Fruit fly (Drosophila melanogaster) whole organism, embryonic: ENCODE measurements around the gene Kr-h1.
A peak's percentile ranks its signal among the peaks of the same experiment; 100 is the strongest.

Experiments used
- Awh ChIP-seq: fragments of 200-800 bp; sonication (Bioruptor generic); IDR thresholded peaks from 2 replicates; pipeline ENCODE4, ENCODE4 v1.3.6; 2022; ENCODE audit warnings: missing biosample characterization, missing genetic modification characterization
- Bgb ChIP-seq: fragments of 200-800 bp; sonication (Bioruptor generic); IDR thresholded peaks from 2 replicates; pipeline ENCODE4 v1.3.6; 2022; ENCODE audit warnings: missing biosample characterization, missing genetic modification characterization; ENCODE audit not compliant: partially characterized antibody
- Blimp-1 ChIP-seq: fragments of 200-800 bp; sonication (Bioruptor generic); optimal IDR thresholded peaks from 3 replicates; lab custom pipeline; 2018; ENCODE audit warnings: missing biosample characterization, missing genetic modification characterization, mild to moderate bottlenecking, moderate library complexity, missing genetic modification reagents
- C15 ChIP-seq: fragments of 200-800 bp; sonication (Bioruptor generic); IDR thresholded peaks from 3 replicates; pipeline ENCODE4 v1.3.6; 2022; ENCODE audit warnings: missing biosample characterization, missing genetic modification characterization
- CG10959 ChIP-seq: fragments of 200-800 bp; sonication (Bioruptor generic); IDR thresholded peaks from 2 replicates; pipeline ENCODE4 v1.3.6; 2022; ENCODE audit warnings: missing biosample characterization, missing genetic modification characterization
- CG10979 ChIP-seq: fragments of 200-800 bp; sonication (Bioruptor generic); optimal IDR thresholded peaks from 2 replicates; lab custom pipeline; 2018; ENCODE audit warnings: missing biosample characterization, mild to moderate bottlenecking, missing genetic modification characterization, moderate library complexity
- CG11695 ChIP-seq: fragments of 200-800 bp; sonication (Bioruptor generic); IDR thresholded peaks from 3 replicates; pipeline ENCODE4 v1.3.6; 2022; ENCODE audit warnings: missing biosample characterization, missing genetic modification characterization
- CG12155 ChIP-seq: fragments of 200-800 bp; sonication (Bioruptor generic); optimal IDR thresholded peaks from 3 replicates; lab custom pipeline; 2016; ENCODE audit warnings: missing biosample characterization, missing genetic modification characterization
- CG12236 ChIP-seq: fragments of 200-800 bp; sonication (Bioruptor generic); optimal IDR thresholded peaks from 2 replicates; lab custom pipeline; 2016; ENCODE audit warnings: missing biosample characterization, missing genetic modification characterization
- CG12391 ChIP-seq: fragments of 200-800 bp; sonication (Bioruptor generic); optimal IDR thresholded peaks from 3 replicates; lab custom pipeline; 2018; ENCODE audit warnings: missing biosample characterization, mild to moderate bottlenecking, missing genetic modification characterization, moderate library complexity
- CG12942 ChIP-seq: fragments of 200-800 bp; sonication (Bioruptor generic); optimal IDR thresholded peaks from 3 replicates; lab custom pipeline; 2016; ENCODE audit warnings: missing biosample characterization, missing genetic modification characterization
- CG13296 ChIP-seq: fragments of 200-800 bp; sonication (Bioruptor generic); optimal IDR thresholded peaks from 3 replicates; lab custom pipeline; 2018; ENCODE audit warnings: missing biosample characterization, mild to moderate bottlenecking, missing genetic modification characterization
- CG13424 ChIP-seq: fragments of 200-800 bp; sonication (Bioruptor generic); optimal IDR thresholded peaks from 2 replicates; lab custom pipeline; 2019; ENCODE audit warnings: missing biosample characterization, mild to moderate bottlenecking, missing genetic modification characterization, moderate library complexity
- CG17912 ChIP-seq: fragments of 200-800 bp; sonication (Bioruptor generic); optimal IDR thresholded peaks from 2 replicates; lab custom pipeline; 2018; ENCODE audit warnings: missing biosample characterization, mild to moderate bottlenecking, missing genetic modification characterization
- CG18619 ChIP-seq: fragments of 200-800 bp; sonication (Bioruptor generic); optimal IDR thresholded peaks from 3 replicates; lab custom pipeline; 2017; ENCODE audit warnings: missing biosample characterization, mild to moderate bottlenecking, missing genetic modification characterization
- CG2116 ChIP-seq: fragments of 200-800 bp; sonication (Bioruptor generic); optimal IDR thresholded peaks from 3 replicates; lab custom pipeline; 2018; ENCODE audit warnings: missing biosample characterization, mild to moderate bottlenecking, missing genetic modification characterization
- CG2199 ChIP-seq: fragments of 200-800 bp; sonication (Bioruptor generic); IDR thresholded peaks from 3 replicates; pipeline ENCODE4 v1.3.6; 2022; ENCODE audit warnings: missing biosample characterization, missing genetic modification characterization
- CG30403 ChIP-seq: fragments of 200-800 bp; sonication (Bioruptor generic); optimal IDR thresholded peaks from 3 replicates; lab custom pipeline; 2016; ENCODE audit warnings: missing biosample characterization, missing genetic modification characterization
- CG3281 ChIP-seq: fragments of 200-800 bp; sonication (Bioruptor generic); optimal IDR thresholded peaks from 3 replicates; lab custom pipeline; 2017; ENCODE audit warnings: missing biosample characterization, mild to moderate bottlenecking, missing genetic modification characterization
- CG4282 ChIP-seq: fragments of 200-800 bp; sonication (Bioruptor generic); optimal IDR thresholded peaks from 2 replicates; lab custom pipeline; 2016; ENCODE audit warnings: missing biosample characterization, missing genetic modification characterization
- CG6175 ChIP-seq: fragments of 200-800 bp; sonication (Bioruptor generic); IDR thresholded peaks from 3 replicates; pipeline ENCODE4 v1.3.6; 2022; ENCODE audit warnings: missing biosample characterization, missing genetic modification characterization
- CG8089 ChIP-seq: fragments of 200-800 bp; sonication (Bioruptor generic); optimal IDR thresholded peaks from 3 replicates; lab custom pipeline; 2016; ENCODE audit warnings: missing biosample characterization, missing genetic modification characterization
- CG8359 ChIP-seq: fragments of 200-800 bp; sonication (Bioruptor generic); optimal IDR thresholded peaks from 2 replicates; lab custom pipeline; 2017; ENCODE audit warnings: missing biosample characterization, mild to moderate bottlenecking, missing genetic modification characterization, borderline replicate concordance
- CG8478 ChIP-seq: fragments of >200 bp; optimal IDR thresholded peaks from 2 replicates; lab custom pipeline; 2018
- CHES-1-like ChIP-seq: fragments of 200-800 bp; sonication (Bioruptor generic); optimal IDR thresholded peaks from 2 replicates; lab custom pipeline; 2016; ENCODE audit warnings: missing biosample characterization, missing genetic modification characterization
- Chrac-16 ChIP-seq: fragments of 200-800 bp; sonication (Bioruptor generic); optimal IDR thresholded peaks from 3 replicates; lab custom pipeline; 2016; ENCODE audit warnings: missing biosample characterization, missing genetic modification characterization
- D19B ChIP-seq: fragments of 200-800 bp; sonication (Bioruptor generic); optimal IDR thresholded peaks from 2 replicates; lab custom pipeline; 2017; ENCODE audit warnings: missing biosample characterization, mild to moderate bottlenecking, missing genetic modification characterization
- Doc2 ChIP-seq: fragments of 200-800 bp; sonication (Bioruptor generic); IDR thresholded peaks from 2 replicates; pipeline ENCODE4 v1.3.6; 2022; ENCODE audit warnings: missing biosample characterization, missing genetic modification characterization
- E2f2 ChIP-seq: fragments of 200-800 bp; sonication (Bioruptor generic); IDR thresholded peaks from 2 replicates; pipeline ENCODE4 v1.3.6; 2022; ENCODE audit warnings: missing biosample characterization, missing genetic modification characterization
- Fer2 ChIP-seq: fragments of 200-800 bp; sonication (Bioruptor generic); optimal IDR thresholded peaks from 2 replicates; lab custom pipeline; 2018; ENCODE audit warnings: missing biosample characterization, mild to moderate bottlenecking, missing genetic modification characterization, moderate library complexity
- Hmx ChIP-seq: fragments of 200-800 bp; sonication (Bioruptor generic); optimal IDR thresholded peaks from 2 replicates; lab custom pipeline; 2016; ENCODE audit warnings: missing biosample characterization, missing genetic modification characterization
- Neu2 ChIP-seq: fragments of 200-800 bp; sonication (Bioruptor generic); optimal IDR thresholded peaks from 3 replicates; lab custom pipeline; 2016; ENCODE audit warnings: missing biosample characterization, missing genetic modification characterization, borderline replicate concordance
- al ChIP-seq: fragments of 200-800 bp; sonication (Bioruptor generic); IDR thresholded peaks from 2 replicates; pipeline ENCODE4 v1.3.6; 2022; ENCODE audit warnings: missing biosample characterization, missing genetic modification characterization
- ato ChIP-seq: fragments of 200-800 bp; sonication (Bioruptor generic); IDR thresholded peaks from 2 replicates; pipeline ENCODE4 v1.3.6; 2022; ENCODE audit warnings: missing biosample characterization, missing genetic modification characterization; ENCODE audit not compliant: partially characterized antibody
- bbx ChIP-seq: fragments of 200-800 bp; sonication (Bioruptor generic); IDR thresholded peaks from 2 replicates; pipeline ENCODE4 v1.3.6; 2022; ENCODE audit warnings: missing biosample characterization, missing genetic modification characterization; ENCODE audit not compliant: partially characterized antibody
- bowl ChIP-seq: fragments of 200-800 bp; sonication (Bioruptor generic); IDR thresholded peaks from 2 replicates; pipeline ENCODE4 v1.3.6; 2022; ENCODE audit warnings: missing biosample characterization, missing genetic modification characterization
- caup ChIP-seq: fragments of 200-800 bp; sonication (Bioruptor generic); optimal IDR thresholded peaks from 3 replicates; lab custom pipeline; 2017; ENCODE audit warnings: missing biosample characterization, mild to moderate bottlenecking, missing genetic modification characterization, moderate library complexity; ENCODE audit not compliant: severe bottlenecking
- chif ChIP-seq, 2 experiments: fragments of 200-800 bp; sonication (Bioruptor generic); optimal IDR thresholded peaks; 3 replicates each; lab custom pipeline; 2016; ENCODE audit warnings: missing biosample characterization in 2 of 2, missing genetic modification characterization in 2 of 2
- da ChIP-seq: fragments of 200-800 bp; sonication (Bioruptor generic); optimal IDR thresholded peaks from 2 replicates; lab custom pipeline; 2016; ENCODE audit warnings: missing biosample characterization, missing genetic modification characterization
- dmrt11E ChIP-seq: fragments of 200-800 bp; sonication (Bioruptor generic); optimal IDR thresholded peaks from 3 replicates; lab custom pipeline; 2018; ENCODE audit warnings: missing biosample characterization, mild to moderate bottlenecking, missing genetic modification characterization, moderate library complexity
- dmrt99B ChIP-seq: fragments of 200-800 bp; sonication (Bioruptor generic); optimal IDR thresholded peaks from 2 replicates; lab custom pipeline; 2018; ENCODE audit warnings: missing biosample characterization, mild to moderate bottlenecking, missing genetic modification characterization, moderate library complexity
- dpn ChIP-seq, 2 experiments: fragments of 200-800 bp; sonication (Bioruptor generic); optimal IDR thresholded peaks; 3 replicates each; lab custom pipeline; 2016; ENCODE audit warnings: missing biosample characterization in 2 of 2, missing genetic modification characterization in 2 of 2
- ems ChIP-seq: fragments of 200-800 bp; sonication (Bioruptor generic); optimal IDR thresholded peaks from 3 replicates; lab custom pipeline; 2016; ENCODE audit warnings: missing biosample characterization, missing genetic modification characterization
- gsb ChIP-seq: fragments of 200-800 bp; sonication (Bioruptor generic); IDR thresholded peaks from 2 replicates; pipeline ENCODE4 v1.3.6; 2022; ENCODE audit warnings: missing biosample characterization, missing genetic modification characterization
- mam ChIP-seq: fragments of 200-800 bp; sonication (Bioruptor generic); optimal IDR thresholded peaks from 3 replicates; lab custom pipeline; 2016; ENCODE audit warnings: missing biosample characterization, missing genetic modification characterization
- nerfin-1 ChIP-seq: fragments of 200-800 bp; sonication (Bioruptor generic); optimal IDR thresholded peaks from 3 replicates; lab custom pipeline; 2019; ENCODE audit warnings: missing biosample characterization, mild to moderate bottlenecking, missing genetic modification characterization, moderate library complexity
- onecut ChIP-seq: fragments of 200-800 bp; sonication (Bioruptor generic); IDR thresholded peaks from 2 replicates; pipeline ENCODE4 v1.3.6; 2022; ENCODE audit warnings: missing biosample characterization, missing genetic modification characterization
- sisA ChIP-seq: fragments of 200-800 bp; sonication (Bioruptor generic); IDR thresholded peaks from 2 replicates; pipeline ENCODE4 v1.3.6; 2022; ENCODE audit warnings: missing biosample characterization, missing genetic modification characterization
- trh ChIP-seq: fragments of 200-800 bp; sonication (Bioruptor generic); optimal IDR thresholded peaks from 2 replicates; lab custom pipeline; 2016; ENCODE audit warnings: missing biosample characterization, missing genetic modification characterization
- twi ChIP-seq: fragments of 200-800 bp; optimal IDR thresholded peaks from 2 replicates; lab custom pipeline; 2019; ENCODE audit warnings: missing biosample characterization, mild to moderate bottlenecking, missing genetic modification characterization, moderate library complexity
- zen2 ChIP-seq: fragments of 200-800 bp; sonication (Bioruptor generic); IDR thresholded peaks from 3 replicates; pipeline ENCODE4 v1.3.6; 2022; ENCODE audit warnings: missing biosample characterization, missing genetic modification characterization; ENCODE audit not compliant: partially characterized antibody

Gene Kr-h1

DNA sequence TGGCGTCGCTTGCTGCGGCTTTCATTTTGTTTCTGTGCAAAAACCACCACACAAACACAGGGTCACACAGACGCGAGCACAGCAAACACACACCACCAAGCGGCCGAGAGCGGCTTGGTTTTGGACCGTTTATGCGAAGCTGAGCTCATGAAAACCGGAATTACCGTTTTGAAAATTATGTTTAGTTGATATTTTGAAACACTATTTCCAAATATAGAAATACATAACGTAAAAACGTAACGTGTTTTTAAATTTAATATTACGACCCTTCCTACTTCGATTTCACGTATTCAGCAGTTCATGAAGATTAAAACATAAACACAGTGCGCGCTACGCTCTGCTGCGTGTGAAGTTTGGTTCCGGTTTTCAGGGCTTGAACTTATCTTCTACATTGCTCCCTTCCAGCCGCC is 31.2 kb upstream of the Kr-h1 start (continued):
- TF ChIP-seq dmrt11E (tag; lab: Kevin White, UChicago): peak; percentile 96
- peak; percentile 95 for TF ChIP-seq onecut (GFP tag; lab: Robert Waterston, UW)
- peak; percentile 92 to 93 for TF ChIP-seq chif (GFP tag; optimal IDR thresholded peaks at IDR 0.05; lab: Kevin White, UChicago)
- TF ChIP-seq CG17912 (GFP tag; lab: Kevin White, UChicago): peak; percentile 90
- peak; percentile 97 for TF ChIP-seq caup (GFP tag; lab: Kevin White, UChicago)
- TF ChIP-seq Hmx (GFP tag; lab: Kevin White, UChicago): peak; percentile 79
- TF ChIP-seq CG10959: peak; percentile 93
- peak; percentile 98 for TF ChIP-seq CG12391 (tag; lab: Kevin White, UChicago)
- peak; percentile 88 for TF ChIP-seq Chrac-16
- TF ChIP-seq D19B: peak; percentile 84
- peak; percentile 58 for TF ChIP-seq Neu2 (GFP tag; lab: Kevin White, UChicago)
- peak; percentile 89 for TF ChIP-seq CHES-1-like (GFP tag; lab: Kevin White, UChicago)
- peak; percentile 88 for TF ChIP-seq CG8359 (GFP tag; lab: Kevin White, UChicago)
- TF ChIP-seq CG6175 (GFP tag; lab: Robert Waterston, UW): no peak
- TF ChIP-seq CG12155: peak; percentile 89
- TF ChIP-seq twi (tag; lab: Kevin White, UChicago): peak; percentile 89
- peak; percentile 99 for TF ChIP-seq CG13296 (GFP tag; lab: Kevin White, UChicago)
- TF ChIP-seq CG8478 (lab: Kevin White, UChicago): peak; percentile 12
- peak; percentile 89; the same call in 2 of the 3 replicates for TF ChIP-seq CG2199
- no peak for TF ChIP-seq ato (GFP tag; lab: Robert Waterston, UW)
- peak; percentile 93 for TF ChIP-seq mam (GFP tag; lab: Kevin White, UChicago)
- peak; percentile 95 for TF ChIP-seq CG18619 (GFP tag; lab: Kevin White, UChicago)
- TF ChIP-seq Doc2 (GFP tag; lab: Robert Waterston, UW): no peak
- TF ChIP-seq CG10979 (tag; lab: Kevin White, UChicago): peak; percentile 98
- peak; percentile 94 for TF ChIP-seq dpn (GFP tag; optimal IDR thresholded peaks at IDR 0.05; lab: Kevin White, UChicago)
- peak; percentile 87 for TF ChIP-seq CG12942 (GFP tag; lab: Kevin White, UChicago)
- TF ChIP-seq CG2116: peak; percentile 55
- TF ChIP-seq da (GFP tag; lab: Kevin White, UChicago): peak; percentile 86
- peak; percentile 85 for TF ChIP-seq CG8089 (GFP tag; lab: Kevin White, UChicago)
- peak; percentile 92 for TF ChIP-seq CG12236 (GFP tag; lab: Kevin White, UChicago)
- TF ChIP-seq E2f2: peak; percentile 80
- peak; percentile 89 for TF ChIP-seq Awh
- TF ChIP-seq sisA (GFP tag; lab: Robert Waterston, UW): peak; percentile 76
- peak; percentile 97 for TF ChIP-seq CG3281
- TF ChIP-seq dmrt99B (tag; lab: Kevin White, UChicago): peak; percentile 97
- peak; percentile 96 for TF ChIP-seq Blimp-1 (GFP tag; lab: Kevin White, UChicago)
- peak; percentile 97 for TF ChIP-seq CG11695
- TF ChIP-seq nerfin-1: peak; percentile 95
- no peak for TF ChIP-seq Bgb (GFP tag; lab: Robert Waterston, UW)
- peak; percentile 98 for TF ChIP-seq CG13424 (tag; lab: Kevin White, UChicago)
- TF ChIP-seq trh (GFP tag; lab: Kevin White, UChicago): peak; percentile 57
- no peak for TF ChIP-seq bbx (GFP tag; lab: Robert Waterston, UW)
- TF ChIP-seq al (GFP tag; lab: Robert Waterston, UW): peak; percentile 69
- TF ChIP-seq CG4282 (GFP tag; lab: Kevin White, UChicago): peak; percentile 85
- TF ChIP-seq ems (GFP tag; lab: Kevin White, UChicago): peak; percentile 95
- TF ChIP-seq Fer2 (tag; lab: Kevin White, UChicago): peak; percentile 91
- TF ChIP-seq gsb (GFP tag; lab: Robert Waterston, UW): peak; percentile 79
- peak; percentile 90 for TF ChIP-seq bowl (GFP tag; lab: Robert Waterston, UW)
- TF ChIP-seq C15 (GFP tag; lab: Robert Waterston, UW): peak; percentile 82; the same call in 1 of the 3 replicates
- no peak for TF ChIP-seq zen2 (GFP tag; lab: Robert Waterston, UW)
- peak; percentile 96 for TF ChIP-seq CG30403
